Fruit fly (Drosophila melanogaster) whole organism: ENCODE results near the gene CG14891.

Source experiments
- CG8478 ChIP-seq: fragments of >200 bp; optimal IDR thresholded peaks from 2 replicates; lab custom pipeline; 2018; ENCODE audit warnings: inconsistent platforms
- Dll ChIP-seq: fragments of >200 bp; optimal IDR thresholded peaks from 2 replicates; lab custom pipeline; 2017
- EcR ChIP-seq, 2 experiments: fragments of >200 bp; optimal IDR thresholded peaks; 2 replicates each; lab custom pipeline; 2017; ENCODE audit warnings: missing biosample characterization in 2 of 2, missing genetic modification characterization in 2 of 2, missing genetic modification reagents in 2 of 2
- pan ChIP-seq: fragments of >200 bp; optimal IDR thresholded peaks from 2 replicates; lab custom pipeline; 2017
- psq ChIP-seq: fragments of >200 bp; optimal IDR thresholded peaks from 2 replicates; lab custom pipeline; 2017
- usp ChIP-seq: fragments of >200 bp; optimal IDR thresholded peaks from 2 replicates; lab custom pipeline; 2017; ENCODE audit warnings: missing biosample characterization, missing genetic modification characterization, mixed read lengths

The CG14891 gene

DNA sequence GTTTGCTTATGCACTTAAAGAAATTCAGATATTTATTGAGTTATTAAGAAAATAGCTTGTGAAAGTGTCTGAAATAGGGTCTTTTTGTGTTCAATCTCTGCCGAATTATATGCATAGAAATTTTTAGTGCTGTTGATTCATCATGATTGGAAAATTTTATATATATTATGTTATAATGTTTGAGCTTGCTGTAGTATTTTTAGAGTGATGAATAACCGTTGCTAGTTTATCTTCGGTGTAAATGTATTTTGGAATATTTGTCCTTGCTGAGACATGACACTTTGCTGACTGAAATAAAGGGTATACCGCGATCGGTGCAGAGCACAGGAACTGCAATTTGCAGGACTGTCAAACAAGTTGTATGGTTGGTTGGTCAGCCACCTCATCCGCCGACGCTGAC lies 29.4 kb upstream of the CG14891 start:
- TF ChIP-seq pan = no peak
- TF ChIP-seq usp = no peak

DNA sequence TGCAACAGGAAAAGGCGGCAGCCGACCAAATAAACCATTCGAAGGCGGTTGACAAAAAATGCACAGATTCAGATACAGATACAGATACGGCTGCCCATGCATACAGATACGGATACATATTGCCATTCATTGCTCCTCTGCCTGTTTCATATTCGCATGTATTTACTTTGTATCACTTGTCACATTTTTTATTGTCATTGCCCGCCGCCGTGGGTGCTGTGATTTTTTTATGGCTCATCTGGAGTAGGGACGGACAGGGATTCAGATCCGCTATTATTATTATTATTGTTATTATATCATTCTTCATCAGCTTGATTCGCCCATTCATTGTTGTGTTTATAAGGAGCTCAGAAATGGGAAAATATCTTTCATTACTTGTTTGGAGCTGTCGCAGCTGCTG lies 28.8 kb upstream of the CG14891 start:
- TF ChIP-seq psq (lab: Kevin White, UChicago) = no peak
- no peak for TF ChIP-seq CG8478 (lab: Kevin White, UChicago)
- TF ChIP-seq usp = no peak
- TF ChIP-seq Dll (lab: Kevin White, UChicago) = no peak
- TF ChIP-seq pan = no peak
- no peak for TF ChIP-seq EcR (GFP tag; optimal IDR thresholded peaks at IDR 0.05; lab: Kevin White, UChicago)

dm6 chr3R:16545705-16546104 lies 25.6 kb upstream of the CG14891 start:
- TF ChIP-seq CG8478 (lab: Kevin White, UChicago) (no peak), psq (lab: Kevin White, UChicago) (no peak), Dll (lab: Kevin White, UChicago) (no peak), pan (no peak), usp (no peak), EcR (GFP tag; optimal IDR thresholded peaks at IDR 0.05; lab: Kevin White, UChicago) (no peak)

- TF ChIP-seq pan (no peak), usp (no peak), EcR (GFP tag; optimal IDR thresholded peaks at IDR 0.05; lab: Kevin White, UChicago) (no peak), psq (lab: Kevin White, UChicago) (no peak), CG8478 (lab: Kevin White, UChicago) (no peak), Dll (lab: Kevin White, UChicago) (no peak)
Measured at dm6 chr3R:16551680-16552627, 19.4 kb upstream of the CG14891 start.

dm6 chr3R:16553459-16554230 lies 17.7 kb upstream of the CG14891 start:
- TF ChIP-seq Dll (lab: Kevin White, UChicago) (no peak), CG8478 (lab: Kevin White, UChicago) (no peak), psq (lab: Kevin White, UChicago) (no peak), usp (no peak), EcR (GFP tag; optimal IDR thresholded peaks at IDR 0.05; lab: Kevin White, UChicago) (no peak), pan (no peak)

DNA sequence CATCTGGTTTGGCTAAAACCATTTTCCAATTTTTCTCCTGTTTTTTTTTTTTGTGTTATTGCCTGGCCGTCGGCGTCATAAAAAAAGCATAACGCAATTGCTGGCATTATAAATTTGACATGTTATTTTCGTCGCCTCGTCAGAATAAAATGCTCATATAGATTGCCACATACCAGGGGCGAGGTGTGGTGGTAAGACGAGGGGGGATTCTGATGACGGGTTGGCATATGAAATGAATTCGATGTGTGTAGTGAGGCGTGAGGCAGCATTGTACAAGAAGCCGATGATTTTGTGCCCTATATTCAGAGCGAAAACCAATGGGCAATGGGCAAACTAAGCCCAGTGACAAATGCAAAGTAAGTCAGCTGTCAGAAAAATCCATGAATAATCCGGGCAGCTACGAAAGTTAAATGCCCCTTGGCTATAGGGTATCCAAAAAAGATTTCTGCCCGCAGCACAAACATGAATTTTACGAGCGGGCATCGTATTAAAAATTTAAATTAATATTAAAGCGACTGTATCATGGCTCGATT lies 12.6 kb upstream of the CG14891 start:
- TF ChIP-seq psq (lab: Kevin White, UChicago) (no peak), EcR (GFP tag; optimal IDR thresholded peaks at IDR 0.05; lab: Kevin White, UChicago) (no peak), usp (no peak), pan (no peak), Dll (lab: Kevin White, UChicago) (no peak), CG8478 (lab: Kevin White, UChicago) (no peak)

dm6 chr3R:16564775-16565174 lies 6.5 kb upstream of the CG14891 start:
- TF ChIP-seq Dll (lab: Kevin White, UChicago) (no peak), CG8478 (lab: Kevin White, UChicago) (no peak), EcR (GFP tag; optimal IDR thresholded peaks at IDR 0.05; lab: Kevin White, UChicago) (no peak), usp (no peak), psq (lab: Kevin White, UChicago) (no peak), pan (no peak)

DNA sequence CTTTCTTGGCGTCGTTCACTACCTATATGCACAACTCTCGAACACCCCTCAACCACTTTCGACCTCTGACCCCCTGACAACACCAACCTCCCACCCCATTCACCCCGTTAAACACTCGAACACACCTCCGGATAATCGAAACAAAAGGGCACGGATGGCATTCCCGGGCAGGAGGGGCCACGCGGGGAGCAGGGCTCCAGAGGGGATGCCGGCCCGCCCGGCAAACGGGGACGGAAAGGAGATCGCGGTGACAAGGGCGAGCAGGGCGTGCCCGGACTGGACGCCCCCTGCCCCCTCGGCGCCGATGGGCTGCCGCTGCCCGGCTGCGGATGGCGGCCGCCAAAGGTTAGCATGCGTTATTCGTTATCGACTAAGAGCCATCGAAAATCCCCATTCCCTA lies 2.0 kb upstream of the CG14891 start:
- TF ChIP-seq psq (lab: Kevin White, UChicago) (no peak), Dll (lab: Kevin White, UChicago) (no peak), EcR (GFP tag; optimal IDR thresholded peaks at IDR 0.05; lab: Kevin White, UChicago) (no peak), pan (no peak), CG8478 (lab: Kevin White, UChicago) (no peak), usp (no peak)

DNA sequence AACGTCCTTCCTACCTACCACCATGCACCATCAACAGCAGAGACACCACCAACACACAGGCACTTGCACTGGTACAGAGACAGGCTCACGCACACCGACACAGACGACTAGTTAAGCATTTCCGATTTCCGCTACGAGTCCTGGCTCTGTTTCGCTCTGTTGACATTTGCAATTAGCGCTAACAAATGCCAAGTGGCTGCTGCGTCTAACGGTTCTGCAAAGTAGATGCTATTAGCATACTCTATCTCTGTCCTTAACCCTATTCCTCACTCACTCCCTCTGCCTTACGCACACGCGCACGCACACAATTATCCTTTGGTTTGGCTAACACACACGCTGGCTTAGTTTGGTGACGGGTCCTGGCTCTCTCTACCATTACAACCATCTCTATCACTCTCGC lies 831 bp upstream of the CG14891 start:
- TF ChIP-seq pan (no peak), Dll (lab: Kevin White, UChicago) (no peak), EcR (GFP tag; optimal IDR thresholded peaks at IDR 0.05; lab: Kevin White, UChicago) (no peak), usp (no peak), CG8478 (lab: Kevin White, UChicago) (no peak), psq (lab: Kevin White, UChicago) (no peak)

dm6 chr3R:16573483-16574145 lies 2.3 kb downstream of the CG14891 start, which contains the start of gene CG14903:
Gene CG14903, minus strand, starts transcription at chr3R:16573752.
- TF ChIP-seq psq (lab: Kevin White, UChicago) = no peak
- no peak for TF ChIP-seq EcR (GFP tag; optimal IDR thresholded peaks at IDR 0.05; lab: Kevin White, UChicago)
- no peak for TF ChIP-seq Dll (lab: Kevin White, UChicago)
- no peak for TF ChIP-seq CG8478 (lab: Kevin White, UChicago)
- no peak for TF ChIP-seq pan
- no peak for TF ChIP-seq usp

- TF ChIP-seq usp (no peak), Dll (lab: Kevin White, UChicago) (no peak), EcR (GFP tag; optimal IDR thresholded peaks at IDR 0.05; lab: Kevin White, UChicago) (no peak), CG8478 (lab: Kevin White, UChicago) (no peak), pan (no peak), psq (lab: Kevin White, UChicago) (no peak)
Measured at dm6 chr3R:16583605-16584004, 12.3 kb downstream of the CG14891 start, which contains the start of gene Scp2. Gene Scp2, minus strand, starts transcription at chr3R:16583663.
